Worm (Caenorhabditis elegans): ENCODE measurements around the gene C47A4.3.

The C47A4.3 gene

DNA sequence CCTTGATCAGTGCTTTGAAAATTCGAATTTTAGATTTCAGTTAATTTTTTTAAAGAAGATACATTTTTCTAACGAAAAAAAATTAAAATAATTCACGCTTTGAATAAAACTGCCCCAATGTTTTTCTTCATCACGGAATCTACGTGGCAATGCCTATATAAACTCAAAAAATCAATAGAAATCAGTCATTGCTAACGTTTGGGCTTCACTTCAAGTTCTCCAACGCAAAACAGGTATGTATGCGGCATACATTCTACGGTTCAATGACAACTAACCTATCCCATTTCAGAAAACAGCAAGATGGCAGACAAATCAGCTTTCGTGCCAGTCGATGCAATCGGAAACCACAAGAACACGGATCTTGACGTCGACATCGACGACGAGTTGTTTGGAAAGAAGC lies 3.3 kb upstream of the C47A4.3 start, which contains the start of gene C47A4.5:
TSS of gene C47A4.5 (plus strand) at position 301 of the 400 bp plus-strand sequence.
- no peak for TF ChIP-seq unc-62 (GFP tag; optimal IDR thresholded peaks at IDR 0.05)

DNA sequence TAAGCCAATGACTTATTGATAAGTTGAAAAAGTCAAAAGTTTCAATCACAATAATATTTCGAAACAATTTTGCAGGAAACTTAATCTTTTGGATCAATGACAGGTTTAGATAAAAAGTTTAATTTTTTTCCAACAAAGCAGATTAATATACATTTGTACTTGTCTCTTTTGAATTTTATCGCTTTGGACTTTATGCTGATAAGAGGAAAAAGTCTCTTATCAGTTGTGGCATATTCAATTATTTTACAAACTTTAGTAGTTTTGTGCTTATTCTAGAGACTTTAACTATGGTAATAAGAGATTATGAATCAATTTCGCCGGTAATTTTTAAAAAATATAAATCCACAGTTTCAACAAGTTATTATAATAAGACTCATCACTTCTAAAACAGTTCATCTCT lies 14.3 kb downstream of the C47A4.3 start:
- TF ChIP-seq unc-62 (GFP tag; optimal IDR thresholded peaks at IDR 0.05), result no peak

DNA sequence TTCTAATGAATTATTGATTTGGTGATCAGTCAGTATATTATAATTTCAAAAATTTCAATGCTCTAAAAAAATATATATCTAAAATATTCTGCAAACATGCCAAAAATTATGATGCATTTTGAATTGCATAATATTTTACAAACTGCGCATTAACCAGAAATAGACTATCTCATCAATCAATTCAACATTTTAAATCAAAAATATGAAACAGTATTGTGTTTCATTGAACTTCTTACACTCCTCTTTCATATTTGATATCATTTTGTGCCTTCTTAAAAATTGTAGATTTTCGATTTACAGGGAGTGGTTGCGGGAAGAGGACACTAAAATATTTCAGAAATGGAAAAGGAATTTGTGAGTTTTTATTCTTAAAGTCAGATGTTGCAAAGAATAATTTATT lies 15.5 kb downstream of the C47A4.3 start, which contains the start of gene ent-4:
TSS of gene ent-4 (plus strand) at position 301 of the 400 bp plus-strand sequence.
- TF ChIP-seq unc-62 (GFP tag; optimal IDR thresholded peaks at IDR 0.05), result no peak

DNA sequence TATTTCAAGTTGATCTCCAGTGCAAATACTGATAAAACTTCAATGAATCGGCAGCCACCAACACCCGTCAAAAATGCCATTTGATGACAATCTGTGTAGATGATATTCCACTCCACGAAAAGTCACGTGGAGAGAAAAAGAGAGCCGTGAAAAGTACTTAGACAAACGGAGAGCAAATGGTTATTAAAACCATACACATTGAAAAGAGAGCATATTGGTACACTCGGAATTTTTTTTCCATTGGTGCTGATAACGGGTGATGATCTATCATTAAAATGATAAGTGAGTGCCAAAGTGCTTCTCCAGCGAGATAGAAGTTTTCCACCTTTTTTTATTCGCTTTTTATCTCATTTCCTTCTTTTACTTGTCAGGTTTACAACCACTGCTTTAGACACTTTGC lies 16.9 kb downstream of the C47A4.3 start:
- no peak for TF ChIP-seq unc-62 (GFP tag; optimal IDR thresholded peaks at IDR 0.05)

DNA sequence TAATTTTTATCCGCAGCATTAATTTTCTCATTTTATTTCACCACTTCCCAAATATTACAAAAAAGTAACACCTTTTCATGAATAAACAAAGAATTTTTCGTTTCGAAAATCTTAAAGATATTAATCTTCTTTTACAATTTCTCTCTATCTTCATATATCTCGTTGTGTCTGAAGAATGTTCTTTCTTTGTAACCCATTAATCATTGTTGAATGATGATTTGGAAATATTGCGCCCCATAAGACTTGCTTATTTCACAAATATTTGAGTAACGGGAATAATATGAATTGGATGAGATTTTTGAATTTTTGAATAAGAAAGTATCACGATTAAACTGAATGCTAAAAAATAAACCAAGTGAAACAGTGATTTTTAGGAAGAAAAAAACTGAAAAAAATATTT lies 21.1 kb downstream of the C47A4.3 start:
- no peak for TF ChIP-seq unc-62 (GFP tag; optimal IDR thresholded peaks at IDR 0.05)

DNA sequence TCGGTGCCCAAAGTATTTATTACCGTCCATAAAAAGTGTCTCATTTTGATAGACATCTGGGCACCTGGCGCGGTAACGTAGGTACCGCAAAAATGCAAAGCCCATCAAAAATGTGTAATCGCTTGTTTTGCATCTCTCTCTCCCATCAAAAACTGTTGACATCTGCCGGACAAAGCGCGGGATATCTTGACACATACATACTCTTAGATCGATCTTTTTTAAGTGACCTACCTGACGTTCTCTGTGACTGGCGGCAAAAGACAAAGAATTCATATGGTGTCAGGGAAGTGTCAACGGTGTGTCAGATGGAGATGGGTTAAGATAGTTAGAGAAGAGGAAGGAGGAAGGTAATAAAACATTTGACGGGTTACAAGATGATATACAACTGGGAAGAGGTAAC lies 23.2 kb downstream of the C47A4.3 start:
- no peak for TF ChIP-seq unc-62 (GFP tag; optimal IDR thresholded peaks at IDR 0.05)

- no peak for TF ChIP-seq unc-62 (GFP tag; optimal IDR thresholded peaks at IDR 0.05)
Measured at ce11 chrIV:13716735-13717134, 25.4 kb downstream of the C47A4.3 start.

- TF ChIP-seq unc-62 (GFP tag; optimal IDR thresholded peaks at IDR 0.05), result no peak
Measured at ce11 chrIV:13716279-13716678, 25.9 kb downstream of the C47A4.3 start, which contains the start of gene C47A4.1. C47A4.1 (minus strand) TSS chrIV:13716379.

- no peak for TF ChIP-seq unc-62 (GFP tag; optimal IDR thresholded peaks at IDR 0.05)
Measured at ce11 chrIV:13710367-13710766, 31.8 kb downstream of the C47A4.3 start.

- no peak for TF ChIP-seq unc-62 (GFP tag; optimal IDR thresholded peaks at IDR 0.05)
Measured at ce11 chrIV:13709069-13709640, 33.0 kb downstream of the C47A4.3 start.

DNA sequence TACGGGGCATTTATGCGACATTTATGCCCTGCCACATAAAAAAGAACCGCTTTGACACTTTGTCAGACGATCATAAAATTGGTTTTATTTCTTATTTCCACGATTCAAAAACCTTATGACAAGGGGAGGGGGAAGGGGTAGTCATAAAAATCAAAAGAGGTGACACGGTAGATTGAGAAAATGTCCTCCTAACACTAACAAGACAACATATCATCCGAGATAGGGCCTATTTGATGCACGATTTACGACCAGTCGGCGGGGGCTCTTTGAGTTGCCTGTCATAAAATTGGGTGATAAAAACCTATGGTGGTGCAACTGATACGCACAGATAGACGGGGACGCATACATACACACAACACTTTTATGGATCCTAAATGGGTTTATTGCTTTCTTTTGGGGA lies 34.2 kb downstream of the C47A4.3 start:
- no peak for TF ChIP-seq unc-62 (GFP tag; optimal IDR thresholded peaks at IDR 0.05)

DNA sequence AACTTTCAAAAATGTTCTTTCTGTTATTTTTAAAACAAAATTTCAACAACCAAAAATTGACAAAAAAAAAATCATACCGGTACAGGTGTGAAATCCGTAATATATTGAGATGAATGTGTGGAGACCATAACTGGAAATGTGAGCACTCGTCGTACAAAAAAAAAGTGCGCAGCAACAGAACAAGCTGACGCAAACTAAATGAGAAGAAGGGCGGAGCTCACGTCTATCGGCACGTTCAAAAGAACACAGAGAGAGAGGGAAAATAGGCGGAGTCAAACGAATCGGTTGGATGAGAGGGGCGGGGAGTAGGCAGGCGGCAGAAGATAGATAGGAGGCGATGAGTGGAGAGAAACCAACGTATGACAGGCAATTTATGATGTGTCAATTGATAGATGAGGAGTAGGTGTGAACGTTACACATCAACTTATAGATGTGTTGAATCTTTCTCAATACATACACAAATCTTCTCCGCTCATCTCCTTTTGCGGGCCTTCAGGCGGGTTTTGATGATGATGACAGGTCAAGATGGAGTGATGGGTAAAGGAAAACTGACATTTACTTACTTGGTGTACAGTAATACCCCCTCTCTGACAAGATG lies 38.2 kb downstream of the C47A4.3 start, which contains the start of gene tlp-1:
TSS of gene tlp-1 (minus strand) at position 255 of the 598 bp plus-strand sequence.
- TF ChIP-seq unc-62 (GFP tag; optimal IDR thresholded peaks at IDR 0.05), result no peak

- no peak for TF ChIP-seq unc-62 (GFP tag; optimal IDR thresholded peaks at IDR 0.05)
Measured at ce11 chrIV:13702681-13703080, 39.5 kb downstream of the C47A4.3 start.

DNA sequence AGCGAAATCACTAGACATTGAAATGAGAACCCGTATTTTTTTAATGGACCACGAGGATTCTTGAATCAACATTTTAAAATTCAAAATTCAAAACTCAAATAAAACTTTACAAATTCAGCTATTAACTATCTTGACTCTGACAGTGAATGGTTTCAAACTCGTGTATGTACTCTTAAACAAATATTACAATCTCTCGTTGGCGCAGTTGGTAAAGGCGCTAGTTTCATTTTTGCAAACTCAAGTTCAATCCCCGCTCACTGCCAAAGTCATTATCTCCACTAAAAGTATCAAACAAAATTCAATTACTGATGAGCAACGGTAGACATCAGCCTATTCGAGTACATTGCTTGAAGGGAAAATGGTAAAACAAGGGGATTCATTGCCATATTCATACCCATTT lies 40.7 kb downstream of the C47A4.3 start:
- TF ChIP-seq unc-62 (GFP tag; optimal IDR thresholded peaks at IDR 0.05), result no peak

ce11 chrIV:13700847-13701246 lies 41.3 kb downstream of the C47A4.3 start:
- no peak for TF ChIP-seq unc-62 (GFP tag; optimal IDR thresholded peaks at IDR 0.05)

DNA sequence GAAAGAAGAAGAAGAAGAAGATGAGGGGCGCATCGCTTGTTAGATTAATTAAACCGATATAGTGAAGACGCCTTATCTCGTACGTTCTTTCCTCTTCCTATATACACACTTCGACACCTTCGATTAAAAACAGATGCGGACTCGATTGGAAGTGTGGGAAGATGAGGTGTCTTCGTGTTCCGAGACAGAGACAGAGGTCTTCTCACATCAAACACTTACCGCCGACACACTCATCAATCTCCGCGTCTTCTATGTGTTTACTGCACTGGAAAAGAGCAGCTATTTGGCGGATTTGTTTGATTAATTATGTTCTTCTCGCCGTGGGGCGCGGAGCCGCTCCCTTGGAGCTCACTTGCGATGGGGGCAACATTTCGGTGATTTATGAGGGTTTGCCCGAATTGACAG lies 42.8 kb downstream of the C47A4.3 start:
- no peak for TF ChIP-seq unc-62 (GFP tag; optimal IDR thresholded peaks at IDR 0.05)

DNA sequence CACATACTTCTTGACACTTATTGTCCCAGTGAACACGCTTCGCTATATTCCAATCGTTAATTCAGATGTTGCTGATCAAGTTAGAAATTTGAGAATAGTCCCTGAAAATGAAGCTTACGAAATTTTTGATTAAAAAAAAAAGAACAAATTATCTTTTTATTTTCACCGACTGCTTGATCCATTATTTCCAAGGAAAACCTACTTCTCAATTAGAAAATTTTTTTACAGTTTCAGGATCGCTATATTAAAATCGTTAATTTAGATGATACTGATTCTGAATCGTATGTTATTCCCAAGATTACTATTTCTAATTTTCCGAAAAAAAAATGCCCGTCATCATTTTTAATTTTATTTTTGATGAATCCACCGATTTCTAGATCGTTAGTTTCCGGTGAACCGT lies 43.5 kb downstream of the C47A4.3 start, which contains the start of gene T23G4.127:
TSS of gene T23G4.127 (minus strand) at position 101 of the 400 bp plus-strand sequence.
- TF ChIP-seq unc-62 (GFP tag; optimal IDR thresholded peaks at IDR 0.05), result no peak
